Worm (Caenorhabditis elegans) whole organism, midembryonic: ENCODE measurements around the gene Y38H6C.9.

Experiments used
- T22C8.4 ChIP-seq: fragments of 200-800 bp; sonication (Bioruptor generic); IDR thresholded peaks from 2 replicates; pipeline ENCODE4 v1.3.6; 2022; ENCODE audit warnings: missing genetic modification characterization, missing compliant biosample characterization
- cog-1 ChIP-seq: sonication (generic microtip); optimal IDR thresholded peaks from 2 replicates; lab custom pipeline; 2016; ENCODE audit warnings: missing genetic modification characterization, missing compliant biosample characterization
- flt-1 ChIP-seq: fragments of 200-800 bp; sonication (Bioruptor generic); IDR thresholded peaks from 2 replicates; pipeline ENCODE4 v1.3.6; 2022; ENCODE audit warnings: missing genetic modification characterization, missing compliant biosample characterization
- klf-2 ChIP-seq: fragments of 200-800 bp; sonication (Bioruptor generic); conservative IDR thresholded peaks from 2 replicates; pipeline ENCODE4 v1.3.6; 2022; ENCODE audit warnings: missing genetic modification reagents, missing genetic modification characterization, missing compliant biosample characterization
- med-1 ChIP-seq: sonication (generic microtip); optimal IDR thresholded peaks from 2 replicates; lab custom pipeline; 2017; ENCODE audit warnings: missing genetic modification characterization, mild to moderate bottlenecking, missing compliant biosample characterization, antibody characterized with exemption, missing genetic modification reagents; ENCODE audit not compliant: insufficient read depth
- ref-1 ChIP-seq: fragments of 200-800 bp; sonication (Bioruptor generic); conservative IDR thresholded peaks from 2 replicates; pipeline ENCODE4 v1.3.6; 2022; ENCODE audit warnings: missing genetic modification reagents, missing genetic modification characterization, missing compliant biosample characterization
- tab-1 ChIP-seq: fragments of 200-800 bp; sonication (Bioruptor generic); IDR thresholded peaks from 2 replicates; pipeline ENCODE4 v1.3.6; 2022; ENCODE audit warnings: missing genetic modification characterization, missing compliant biosample characterization
- ztf-23 ChIP-seq: fragments of 200-800 bp; sonication (Bioruptor generic); IDR thresholded peaks from 2 replicates; pipeline ENCODE4 v1.3.6; 2022; ENCODE audit warnings: missing genetic modification reagents, missing genetic modification characterization, missing compliant biosample characterization
- ztf-29 ChIP-seq: fragments of 200-800 bp; sonication (Bioruptor generic); IDR thresholded peaks from 2 replicates; pipeline ENCODE4 v1.3.6; 2022; ENCODE audit warnings: missing genetic modification reagents, missing genetic modification characterization, missing compliant biosample characterization

DNA sequence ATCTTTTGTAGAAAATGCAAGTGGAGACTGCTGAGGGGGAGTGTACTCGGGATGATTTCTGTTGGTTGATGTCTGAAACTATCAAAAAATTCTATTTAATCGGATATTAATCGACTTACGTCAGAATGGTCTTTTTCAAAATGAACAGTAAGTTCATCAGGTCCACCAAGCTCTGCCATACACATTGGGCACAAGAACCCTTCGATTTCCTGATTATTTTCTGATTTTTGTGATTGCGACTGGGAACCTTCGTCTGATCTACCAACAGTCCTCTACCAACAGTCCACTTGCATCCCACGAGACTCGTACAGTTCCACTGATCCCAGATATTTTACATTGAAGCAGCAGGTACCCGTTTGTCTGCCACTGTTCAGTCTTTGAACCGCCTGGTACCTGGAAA, 47.0 kb downstream of the Y38H6C.9 start:
- TF ChIP-seq klf-2 (GFP tag; lab: Robert Waterston, UW), result no peak
- TF ChIP-seq med-1 (GFP tag; lab: Kevin White, UChicago), result no peak
- TF ChIP-seq ztf-23, result no peak
- no peak for TF ChIP-seq ref-1 (GFP tag; lab: Robert Waterston, UW)
- TF ChIP-seq cog-1, result no peak
- TF ChIP-seq T22C8.4, result no peak
- no peak for TF ChIP-seq ztf-29 (GFP tag; lab: Robert Waterston, UW)
- TF ChIP-seq flt-1 (GFP tag; lab: Robert Waterston, UW), result no peak
- no peak for TF ChIP-seq tab-1 (GFP tag; lab: Robert Waterston, UW)
